Worm (Caenorhabditis elegans): ENCODE results near the gene Y43F8C.17.

Gene Y43F8C.17

ce11 chrV:19751124-19751523 is 35.2 kb downstream of the Y43F8C.17 start, which contains the start of gene clec-49 (continued):
- peak; percentile 84 for TF ChIP-seq dmd-6 (GFP tag; IDR thresholded peaks at IDR 0.05)
- no peak for TF ChIP-seq ztf-11 (tag; optimal IDR thresholded peaks at IDR 0.05)
- TF ChIP-seq lim-7 (GFP tag; IDR thresholded peaks at IDR 0.05) = no peak
- TF ChIP-seq lsy-2 (tag; optimal IDR thresholded peaks at IDR 0.05) = no peak
- TF ChIP-seq pqm-1 (tag; optimal IDR thresholded peaks at IDR 0.05) = peak; percentile 57
- TF ChIP-seq nhr-28 (tag; optimal IDR thresholded peaks at IDR 0.05) = peak; percentile 57
- TF ChIP-seq zfp-3 (GFP tag; conservative IDR thresholded peaks at IDR 0.05) = no peak
- TF ChIP-seq mxl-2 (GFP tag; conservative IDR thresholded peaks at IDR 0.05) = no peak
- TF ChIP-seq mxl-3 (GFP tag; optimal IDR thresholded peaks at IDR 0.05) = no peak
- TF ChIP-seq Y105C5A.15 (GFP tag; IDR thresholded peaks at IDR 0.05) = no peak
- TF ChIP-seq egl-43 (GFP tag; IDR thresholded peaks at IDR 0.05) = no peak
- TF ChIP-seq php-3 (GFP tag; IDR thresholded peaks at IDR 0.05) = no peak
- no peak for TF ChIP-seq snpc-4 (tag; optimal IDR thresholded peaks at IDR 0.05)
- TF ChIP-seq F26F4.8 (GFP tag; conservative IDR thresholded peaks at IDR 0.05) = no peak
- no peak for TF ChIP-seq ceh-82 (tag; optimal IDR thresholded peaks at IDR 0.05)
- TF ChIP-seq set-16 (GFP tag; IDR thresholded peaks at IDR 0.05) = no peak
- TF ChIP-seq jun-1 (tag; optimal IDR thresholded peaks at IDR 0.05) = no peak
- no peak for TF ChIP-seq ctbp-1 (GFP tag; IDR thresholded peaks at IDR 0.05)
- no peak for TF ChIP-seq dpl-1 (GFP tag; optimal IDR thresholded peaks at IDR 0.05)
- TF ChIP-seq hif-1 (tag; optimal IDR thresholded peaks at IDR 0.05) = no peak
- TF ChIP-seq lin-39 (tag; optimal IDR thresholded peaks at IDR 0.05) = no peak
- TF ChIP-seq nhr-6 (tag; optimal IDR thresholded peaks at IDR 0.05) = no peak
- TF ChIP-seq zag-1 (tag; optimal IDR thresholded peaks at IDR 0.05) = no peak
- TF ChIP-seq fos-1 (tag; optimal IDR thresholded peaks at IDR 0.05) = no peak
- TF ChIP-seq arid-1 (GFP tag; conservative IDR thresholded peaks at IDR 0.05) = no peak
- no peak for TF ChIP-seq Y48G9A.11 (GFP tag; IDR thresholded peaks at IDR 0.05)
- TF ChIP-seq nhr-111 (GFP tag; optimal IDR thresholded peaks at IDR 0.05) = no peak
- TF ChIP-seq cey-2 (tag; optimal IDR thresholded peaks at IDR 0.05; ENCODE audit: borderline replicate concordance, insufficient read depth) = no peak
- no peak for TF ChIP-seq ZK337.2 (GFP tag; IDR thresholded peaks at IDR 0.05)
- no peak for TF ChIP-seq daf-12 (tag; optimal IDR thresholded peaks at IDR 0.05)
- no peak for TF ChIP-seq lin-38 (GFP tag; IDR thresholded peaks at IDR 0.05)
- TF ChIP-seq hlh-30 (tag; optimal IDR thresholded peaks at IDR 0.05; ENCODE audit: insufficient read depth) = no peak
- TF ChIP-seq ama-1 (optimal IDR thresholded peaks at IDR 0.05) = no peak
- no peak for TF ChIP-seq sdz-12 (GFP tag; optimal IDR thresholded peaks at IDR 0.05)
- TF ChIP-seq dve-1 (tag; optimal IDR thresholded peaks at IDR 0.05; ENCODE audit: insufficient read depth) = peak; percentile 20
- TF ChIP-seq nhr-42 (GFP tag; IDR thresholded peaks at IDR 0.05) = no peak
- TF ChIP-seq zip-2 (tag; optimal IDR thresholded peaks at IDR 0.05) = no peak

ce11 chrV:19752879-19753278 is 36.9 kb downstream of the Y43F8C.17 start:
- no peak for TF ChIP-seq ceh-44 (GFP tag; IDR thresholded peaks at IDR 0.05)
- peak; percentile 76 for TF ChIP-seq set-16 (GFP tag; IDR thresholded peaks at IDR 0.05)

- TF ChIP-seq F10B5.3 (tag; optimal IDR thresholded peaks at IDR 0.05) = no peak
- no peak for TF ChIP-seq ama-1 (optimal IDR thresholded peaks at IDR 0.05)
- TF ChIP-seq nhr-28 (tag; optimal IDR thresholded peaks at IDR 0.05) = peak; percentile 59
- TF ChIP-seq php-3 (GFP tag; IDR thresholded peaks at IDR 0.05) = 0 out of 2 replicates have a peak, but pooled peaks have one; percentile 50
- TF ChIP-seq lim-7 (GFP tag; IDR thresholded peaks at IDR 0.05) = no peak
- no peak for TF ChIP-seq dmd-8 (GFP tag; IDR thresholded peaks at IDR 0.05)
- TF ChIP-seq R02D3.7 (tag; optimal IDR thresholded peaks at IDR 0.05) = no peak
- peak; percentile 13 for TF ChIP-seq pqm-1 (tag; optimal IDR thresholded peaks at IDR 0.05)
- no peak for TF ChIP-seq skn-1 (tag; optimal IDR thresholded peaks at IDR 0.05)
- no peak for TF ChIP-seq Y75B8A.6 (GFP tag; IDR thresholded peaks at IDR 0.05)
- TF ChIP-seq egl-43 (GFP tag; IDR thresholded peaks at IDR 0.05) = no peak
- no peak for TF ChIP-seq tra-1 (GFP tag; IDR thresholded peaks at IDR 0.05)
- TF ChIP-seq mxl-2 (GFP tag; conservative IDR thresholded peaks at IDR 0.05) = no peak
- TF ChIP-seq nhr-102 (tag; optimal IDR thresholded peaks at IDR 0.05) = no peak
- TF ChIP-seq dmd-9 (GFP tag; IDR thresholded peaks at IDR 0.05) = no peak
- TF ChIP-seq mdl-1 (tag; optimal IDR thresholded peaks at IDR 0.05) = no peak
These were observed 38.4 kb downstream of the Y43F8C.17 start for ce11 chrV:19754331-19754730.

Data from whole organism, L4 larva.